Worm (Caenorhabditis elegans): ENCODE results near the gene T01D1.5.

Gene T01D1.5

ce11 chrII:194458-194857 lies 5.6 kb upstream of the T01D1.5 start, which contains the start of gene abu-11:
Gene abu-11, minus strand, starts transcription at chrII:194558.
- TF ChIP-seq ztf-23 (GFP tag; IDR thresholded peaks at IDR 0.05) (no peak), tab-1 (GFP tag; IDR thresholded peaks at IDR 0.05) (no peak), ref-1 (GFP tag; conservative IDR thresholded peaks at IDR 0.05) (no peak), flt-1 (GFP tag; IDR thresholded peaks at IDR 0.05) (no peak), med-1 (GFP tag; optimal IDR thresholded peaks at IDR 0.05; ENCODE audit: insufficient read depth) (no peak), klf-2 (GFP tag; conservative IDR thresholded peaks at IDR 0.05) (no peak), ztf-29 (GFP tag; IDR thresholded peaks at IDR 0.05) (no peak), cog-1 (tag; optimal IDR thresholded peaks at IDR 0.05) (no peak), T22C8.4 (GFP tag; IDR thresholded peaks at IDR 0.05) (no peak)

- TF ChIP-seq tab-1 (GFP tag; IDR thresholded peaks at IDR 0.05) (no peak), ztf-29 (GFP tag; IDR thresholded peaks at IDR 0.05) (no peak), klf-2 (GFP tag; conservative IDR thresholded peaks at IDR 0.05) (no peak)
These were observed 3.7 kb upstream of the T01D1.5 start for ce11 chrII:192584-192983.

- no peak for TF ChIP-seq med-1 (GFP tag; optimal IDR thresholded peaks at IDR 0.05; ENCODE audit: insufficient read depth)
- TF ChIP-seq ref-1 (GFP tag; conservative IDR thresholded peaks at IDR 0.05), result no peak
- TF ChIP-seq tab-1 (GFP tag; IDR thresholded peaks at IDR 0.05), result no peak
- no peak for TF ChIP-seq ztf-23 (GFP tag; IDR thresholded peaks at IDR 0.05)
- no peak for TF ChIP-seq T22C8.4 (GFP tag; IDR thresholded peaks at IDR 0.05)
- no peak for TF ChIP-seq cog-1 (tag; optimal IDR thresholded peaks at IDR 0.05)
- no peak for TF ChIP-seq ztf-29 (GFP tag; IDR thresholded peaks at IDR 0.05)
- no peak for TF ChIP-seq klf-2 (GFP tag; conservative IDR thresholded peaks at IDR 0.05)
- TF ChIP-seq flt-1 (GFP tag; IDR thresholded peaks at IDR 0.05), result no peak
These were observed 2.4 kb downstream of the T01D1.5 start, which contains the start of gene T01D1.8 for ce11 chrII:186504-186903. Gene T01D1.8, plus strand, starts transcription at chrII:186739.

ce11 chrII:178993-179392 lies 9.9 kb downstream of the T01D1.5 start, which contains the start of gene T01D1.4:
Gene T01D1.4, minus strand, starts transcription at chrII:179093.
- TF ChIP-seq flt-1 (GFP tag; IDR thresholded peaks at IDR 0.05), result no peak

ce11 chrII:178146-178545 lies 10.7 kb downstream of the T01D1.5 start:
- no peak for TF ChIP-seq ztf-29 (GFP tag; IDR thresholded peaks at IDR 0.05)
- TF ChIP-seq flt-1 (GFP tag; IDR thresholded peaks at IDR 0.05), result no peak
- TF ChIP-seq ztf-23 (GFP tag; IDR thresholded peaks at IDR 0.05), result no peak
- no peak for TF ChIP-seq klf-2 (GFP tag; conservative IDR thresholded peaks at IDR 0.05)
- no peak for TF ChIP-seq T22C8.4 (GFP tag; IDR thresholded peaks at IDR 0.05)
- no peak for TF ChIP-seq ref-1 (GFP tag; conservative IDR thresholded peaks at IDR 0.05)
- TF ChIP-seq med-1 (GFP tag; optimal IDR thresholded peaks at IDR 0.05; ENCODE audit: insufficient read depth), result no peak
- no peak for TF ChIP-seq cog-1 (tag; optimal IDR thresholded peaks at IDR 0.05)
- no peak for TF ChIP-seq tab-1 (GFP tag; IDR thresholded peaks at IDR 0.05)

ce11 chrII:176622-177021 lies 12.2 kb downstream of the T01D1.5 start:
- TF ChIP-seq med-1 (GFP tag; optimal IDR thresholded peaks at IDR 0.05; ENCODE audit: insufficient read depth) (no peak), ztf-29 (GFP tag; IDR thresholded peaks at IDR 0.05) (no peak), tab-1 (GFP tag; IDR thresholded peaks at IDR 0.05) (no peak), ztf-23 (GFP tag; IDR thresholded peaks at IDR 0.05) (no peak), cog-1 (tag; optimal IDR thresholded peaks at IDR 0.05) (no peak), flt-1 (GFP tag; IDR thresholded peaks at IDR 0.05) (no peak), T22C8.4 (GFP tag; IDR thresholded peaks at IDR 0.05) (no peak), ref-1 (GFP tag; conservative IDR thresholded peaks at IDR 0.05) (no peak), klf-2 (GFP tag; conservative IDR thresholded peaks at IDR 0.05) (no peak)

ce11 chrII:175868-176267 lies 13.0 kb downstream of the T01D1.5 start, which contains the start of gene T01D1.3:
Gene T01D1.3, minus strand, starts transcription at chrII:175968.
- TF ChIP-seq tab-1 (GFP tag; IDR thresholded peaks at IDR 0.05) (no peak), med-1 (GFP tag; optimal IDR thresholded peaks at IDR 0.05; ENCODE audit: insufficient read depth) (no peak), ztf-23 (GFP tag; IDR thresholded peaks at IDR 0.05) (no peak), flt-1 (GFP tag; IDR thresholded peaks at IDR 0.05) (no peak)

- TF ChIP-seq T22C8.4 (GFP tag; IDR thresholded peaks at IDR 0.05) (no peak), ztf-29 (GFP tag; IDR thresholded peaks at IDR 0.05) (no peak), cog-1 (tag; optimal IDR thresholded peaks at IDR 0.05) (no peak), med-1 (GFP tag; optimal IDR thresholded peaks at IDR 0.05; ENCODE audit: insufficient read depth) (no peak), ref-1 (GFP tag; conservative IDR thresholded peaks at IDR 0.05) (no peak), klf-2 (GFP tag; conservative IDR thresholded peaks at IDR 0.05) (no peak), tab-1 (GFP tag; IDR thresholded peaks at IDR 0.05) (no peak), flt-1 (GFP tag; IDR thresholded peaks at IDR 0.05) (no peak)
These were observed 15.2 kb downstream of the T01D1.5 start, which contains the start of gene T01D1.7 for ce11 chrII:173679-174078. Gene T01D1.7, minus strand, starts transcription at chrII:173779.

ce11 chrII:163229-163628 lies 25.6 kb downstream of the T01D1.5 start:
- TF ChIP-seq med-1 (GFP tag; optimal IDR thresholded peaks at IDR 0.05; ENCODE audit: insufficient read depth) (no peak), cog-1 (tag; optimal IDR thresholded peaks at IDR 0.05) (no peak), ztf-29 (GFP tag; IDR thresholded peaks at IDR 0.05) (no peak), T22C8.4 (GFP tag; IDR thresholded peaks at IDR 0.05) (no peak), klf-2 (GFP tag; conservative IDR thresholded peaks at IDR 0.05) (no peak), flt-1 (GFP tag; IDR thresholded peaks at IDR 0.05) (no peak), ref-1 (GFP tag; conservative IDR thresholded peaks at IDR 0.05) (no peak), tab-1 (GFP tag; IDR thresholded peaks at IDR 0.05) (no peak)

ce11 chrII:162182-162581 lies 26.7 kb downstream of the T01D1.5 start, which contains the start of gene etr-1:
Gene etr-1, plus strand, starts transcription at chrII:162374.
- TF ChIP-seq flt-1 (GFP tag; IDR thresholded peaks at IDR 0.05) (no peak), klf-2 (GFP tag; conservative IDR thresholded peaks at IDR 0.05) (no peak), T22C8.4 (GFP tag; IDR thresholded peaks at IDR 0.05) (no peak), tab-1 (GFP tag; IDR thresholded peaks at IDR 0.05) (no peak), ztf-23 (GFP tag; IDR thresholded peaks at IDR 0.05) (no peak), ref-1 (GFP tag; conservative IDR thresholded peaks at IDR 0.05) (no peak), med-1 (GFP tag; optimal IDR thresholded peaks at IDR 0.05; ENCODE audit: insufficient read depth) (no peak), cog-1 (tag; optimal IDR thresholded peaks at IDR 0.05) (no peak), ztf-29 (GFP tag; IDR thresholded peaks at IDR 0.05) (no peak)
